Worm (Caenorhabditis elegans): Measurements from ENCODE around the gene srh-185.

DNA sequence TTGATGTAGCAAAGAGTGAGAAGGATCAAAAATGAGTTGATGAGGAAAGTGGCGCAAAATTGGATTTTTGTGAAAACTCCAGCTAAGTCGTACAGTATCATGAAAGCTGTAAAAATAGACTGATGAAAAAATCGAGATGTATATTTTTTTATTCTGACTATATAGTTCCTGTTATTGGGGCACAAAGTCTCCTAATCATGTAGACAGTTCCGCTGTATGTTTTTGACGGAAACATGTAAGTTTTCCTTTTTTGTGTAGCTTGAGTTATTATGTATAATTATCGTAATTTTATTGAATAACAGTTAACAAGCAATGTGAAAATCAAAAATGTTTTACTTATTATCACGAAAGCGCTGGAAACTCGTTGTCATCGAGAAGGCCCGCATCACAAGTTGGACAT, 41.4 kb downstream of the srh-185 start, which contains the start of gene str-68:
- TF ChIP-seq ceh-82 (tag; optimal IDR thresholded peaks at IDR 0.05) (no peak), zag-1 (tag; optimal IDR thresholded peaks at IDR 0.05) (no peak)

All from whole organism, L2 larva.